Fruit fly (Drosophila melanogaster) whole organism, embryonic: ENCODE measurements around the gene Pdcd4.

Experiments
- CG10462 ChIP-seq: fragments of 200-800 bp; sonication (Bioruptor generic); optimal IDR thresholded peaks from 2 replicates; lab custom pipeline; 2016; ENCODE audit warnings: missing biosample characterization, missing genetic modification characterization
- CG10565 ChIP-seq: fragments of 200-800 bp; sonication (Bioruptor generic); optimal IDR thresholded peaks from 3 replicates; lab custom pipeline; 2016; ENCODE audit warnings: missing biosample characterization, mild to moderate bottlenecking, missing genetic modification characterization
- CG11247 ChIP-seq: fragments of 200-800 bp; sonication (Bioruptor generic); IDR thresholded peaks from 2 replicates; pipeline ENCODE4 v1.3.6; 2022; ENCODE audit warnings: missing biosample characterization, missing genetic modification characterization
- CG12155 ChIP-seq: fragments of 200-800 bp; sonication (Bioruptor generic); optimal IDR thresholded peaks from 3 replicates; lab custom pipeline; 2016; ENCODE audit warnings: missing biosample characterization, missing genetic modification characterization
- CG12236 ChIP-seq: fragments of 200-800 bp; sonication (Bioruptor generic); optimal IDR thresholded peaks from 2 replicates; lab custom pipeline; 2016; ENCODE audit warnings: missing biosample characterization, missing genetic modification characterization
- CG12299 ChIP-seq: fragments of 200-800 bp; sonication (Bioruptor generic); optimal IDR thresholded peaks from 2 replicates; lab custom pipeline; 2018; ENCODE audit warnings: missing biosample characterization, mild to moderate bottlenecking, missing genetic modification characterization
- CG13624 ChIP-seq: fragments of 200-800 bp; sonication (Bioruptor generic); optimal IDR thresholded peaks from 2 replicates; lab custom pipeline; 2016; ENCODE audit warnings: missing biosample characterization, missing genetic modification characterization
- CG15479 ChIP-seq: fragments of 200-800 bp; sonication (Bioruptor generic); optimal IDR thresholded peaks from 3 replicates; lab custom pipeline; 2019; ENCODE audit warnings: missing biosample characterization, mild to moderate bottlenecking, missing genetic modification characterization, moderate library complexity
- CG17359 ChIP-seq: fragments of 200-800 bp; sonication (Bioruptor generic); optimal IDR thresholded peaks from 3 replicates; lab custom pipeline; 2018; ENCODE audit warnings: missing biosample characterization, mild to moderate bottlenecking, missing genetic modification characterization, moderate library complexity
- CG18011 ChIP-seq: fragments of 200-800 bp; sonication (Bioruptor generic); optimal IDR thresholded peaks from 2 replicates; lab custom pipeline; 2017; ENCODE audit warnings: missing biosample characterization, missing genetic modification characterization, mild to moderate bottlenecking, moderate library complexity, missing genotype
- CG1832 ChIP-seq: fragments of 200-800 bp; sonication (Bioruptor generic); optimal IDR thresholded peaks from 2 replicates; lab custom pipeline; 2017; ENCODE audit warnings: missing biosample characterization, mild to moderate bottlenecking, missing genetic modification characterization, inconsistent platforms
- CG2116 ChIP-seq: fragments of 200-800 bp; sonication (Bioruptor generic); optimal IDR thresholded peaks from 3 replicates; lab custom pipeline; 2018; ENCODE audit warnings: missing biosample characterization, mild to moderate bottlenecking, missing genetic modification characterization
- CG2678 ChIP-seq: fragments of 200-800 bp; sonication (Bioruptor generic); optimal IDR thresholded peaks from 3 replicates; lab custom pipeline; 2019; ENCODE audit warnings: missing biosample characterization, mild to moderate bottlenecking, missing genetic modification characterization, moderate library complexity
- CG32532 ChIP-seq: fragments of 200-800 bp; sonication (Bioruptor generic); IDR thresholded peaks from 2 replicates; pipeline ENCODE4 v1.3.6; 2022; ENCODE audit warnings: missing biosample characterization, missing genetic modification characterization
- CG42726 ChIP-seq: fragments of 200-800 bp; sonication (Bioruptor generic); IDR thresholded peaks from 2 replicates; pipeline ENCODE4 v1.3.6; 2022; ENCODE audit warnings: missing biosample characterization, missing genetic modification characterization; ENCODE audit not compliant: partially characterized antibody
- CG4282 ChIP-seq: fragments of 200-800 bp; sonication (Bioruptor generic); optimal IDR thresholded peaks from 2 replicates; lab custom pipeline; 2016; ENCODE audit warnings: missing biosample characterization, missing genetic modification characterization
- CG4854 ChIP-seq: fragments of 200-800 bp; sonication (Bioruptor generic); optimal IDR thresholded peaks from 2 replicates; lab custom pipeline; 2016; ENCODE audit warnings: missing biosample characterization, missing genetic modification characterization, inconsistent platforms
- CG6175 ChIP-seq: fragments of 200-800 bp; sonication (Bioruptor generic); IDR thresholded peaks from 3 replicates; pipeline ENCODE4 v1.3.6; 2022; ENCODE audit warnings: missing biosample characterization, missing genetic modification characterization
- CG7357 ChIP-seq: fragments of 200-800 bp; sonication (Bioruptor generic); IDR thresholded peaks from 3 replicates; pipeline ENCODE4 v1.3.6; 2022; ENCODE audit warnings: missing biosample characterization, missing genetic modification characterization
- CG8089 ChIP-seq: fragments of 200-800 bp; sonication (Bioruptor generic); optimal IDR thresholded peaks from 3 replicates; lab custom pipeline; 2016; ENCODE audit warnings: missing biosample characterization, missing genetic modification characterization
- CG9609 ChIP-seq: fragments of 200-800 bp; sonication (Bioruptor generic); optimal IDR thresholded peaks from 3 replicates; lab custom pipeline; 2016; ENCODE audit warnings: missing biosample characterization, missing genetic modification characterization
- Deaf1 ChIP-seq: fragments of 200-800 bp; optimal IDR thresholded peaks from 3 replicates; lab custom pipeline; 2019; ENCODE audit warnings: missing biosample characterization, mild to moderate bottlenecking, missing genetic modification characterization, moderate library complexity
- Dip2 ChIP-seq: fragments of 200-800 bp; sonication (Bioruptor generic); IDR thresholded peaks from 2 replicates; pipeline ENCODE4 v1.3.6; 2022; ENCODE audit warnings: missing biosample characterization, missing genetic modification characterization
- Dip3 ChIP-seq: fragments of 200-800 bp; sonication (Bioruptor generic); optimal IDR thresholded peaks from 3 replicates; lab custom pipeline; 2016; ENCODE audit warnings: missing biosample characterization, missing genetic modification characterization
- Dp ChIP-seq: fragments of 200-800 bp; sonication (Bioruptor generic); optimal IDR thresholded peaks from 2 replicates; lab custom pipeline; 2018; ENCODE audit warnings: missing biosample characterization, mild to moderate bottlenecking, missing genetic modification characterization, moderate library complexity
- E2f1 ChIP-seq: fragments of 200-800 bp; sonication (Bioruptor generic); IDR thresholded peaks from 2 replicates; pipeline ENCODE4 v1.3.6; 2022; ENCODE audit warnings: missing biosample characterization, missing genetic modification characterization
- H15 ChIP-seq: fragments of 200-800 bp; sonication (Bioruptor generic); IDR thresholded peaks from 3 replicates; pipeline ENCODE4 v1.3.6; 2022; ENCODE audit warnings: missing biosample characterization, missing genetic modification characterization
- H2.0 ChIP-seq: fragments of 200-800 bp; sonication (Bioruptor generic); IDR thresholded peaks from 2 replicates; pipeline ENCODE4 v1.3.6; 2022; ENCODE audit warnings: missing biosample characterization, missing genetic modification characterization
- HLHmδ ChIP-seq: fragments of 200-800 bp; sonication (Bioruptor generic); optimal IDR thresholded peaks from 2 replicates; lab custom pipeline; 2018; ENCODE audit warnings: missing biosample characterization, mild to moderate bottlenecking, missing genetic modification characterization, moderate library complexity
- Lpt ChIP-seq: fragments of >200 bp; optimal IDR thresholded peaks from 2 replicates; lab custom pipeline; 2018; ENCODE audit warnings: missing biosample characterization, missing genetic modification characterization
- MESR4 ChIP-seq: fragments of 200-800 bp; sonication (Bioruptor generic); optimal IDR thresholded peaks from 2 replicates; lab custom pipeline; 2018; ENCODE audit warnings: missing biosample characterization, mild to moderate bottlenecking, missing genetic modification characterization, moderate library complexity
- Max ChIP-seq: fragments of 200-800 bp; sonication (Bioruptor generic); optimal IDR thresholded peaks from 2 replicates; lab custom pipeline; 2016; ENCODE audit warnings: missing biosample characterization, mild to moderate bottlenecking, missing genetic modification characterization
- Meics ChIP-seq: fragments of 200-800 bp; sonication (Bioruptor generic); optimal IDR thresholded peaks from 2 replicates; lab custom pipeline; 2017; ENCODE audit warnings: missing biosample characterization, mild to moderate bottlenecking, missing genetic modification characterization
- NFAT ChIP-seq: fragments of 200-800 bp; sonication (Bioruptor generic); IDR thresholded peaks from 2 replicates; pipeline ENCODE4 v1.3.6; 2022; ENCODE audit warnings: missing biosample characterization, missing genetic modification characterization
- Scr ChIP-seq: fragments of 200-800 bp; sonication (Bioruptor generic); IDR thresholded peaks from 2 replicates; pipeline ENCODE4 v1.3.6; 2022; ENCODE audit warnings: missing biosample characterization, missing genetic modification characterization; ENCODE audit not compliant: partially characterized antibody
- Sox100B ChIP-seq: fragments of 200-800 bp; sonication (Bioruptor generic); optimal IDR thresholded peaks from 3 replicates; lab custom pipeline; 2018; ENCODE audit warnings: missing biosample characterization, mild to moderate bottlenecking, missing genetic modification characterization
- Spps ChIP-seq: fragments of 200-800 bp; sonication (Bioruptor generic); optimal IDR thresholded peaks from 2 replicates; lab custom pipeline; 2018; ENCODE audit warnings: missing biosample characterization, mild to moderate bottlenecking, missing genetic modification characterization
- TFAM ChIP-seq: fragments of 200-800 bp; sonication (Bioruptor generic); optimal IDR thresholded peaks from 2 replicates; lab custom pipeline; 2017; ENCODE audit warnings: missing biosample characterization, missing genetic modification characterization, inconsistent platforms
- aop ChIP-seq: fragments of 200-800 bp; sonication (Bioruptor generic); IDR thresholded peaks from 2 replicates; pipeline ENCODE4 v1.3.6; 2022; ENCODE audit warnings: missing biosample characterization, missing genetic modification characterization
- ash1 ChIP-seq: fragments of 200-800 bp; sonication (Bioruptor generic); optimal IDR thresholded peaks from 2 replicates; lab custom pipeline; 2018; ENCODE audit warnings: missing biosample characterization, mild to moderate bottlenecking, missing genetic modification characterization
- en ChIP-seq: fragments of 200-800 bp; sonication (Bioruptor generic); optimal IDR thresholded peaks from 2 replicates; lab custom pipeline; 2016; ENCODE audit warnings: missing biosample characterization, missing genetic modification characterization
- fd102C ChIP-seq: fragments of 200-800 bp; sonication (Bioruptor generic); optimal IDR thresholded peaks from 2 replicates; lab custom pipeline; 2018; ENCODE audit warnings: missing biosample characterization, mild to moderate bottlenecking, missing genetic modification characterization, moderate library complexity
- her ChIP-seq: fragments of 200-800 bp; sonication (Bioruptor generic); optimal IDR thresholded peaks from 2 replicates; lab custom pipeline; 2016; ENCODE audit warnings: missing biosample characterization, missing genetic modification characterization
- prd ChIP-seq, 3 experiments: fragments of >200 bp in 2 of 3; fragments of 200-800 bp in 1 of 3; sonication (Bioruptor generic) in 1 of 3; optimal IDR thresholded peaks in 2 of 3; IDR thresholded peaks in 1 of 3; 2 replicates in 2 of 3; 3 replicates in 1 of 3; pipeline versions ENCODE4 v1.3.6 to Lab custom; 2017 to 2022; ENCODE audit warnings: missing biosample characterization in 1 of 3, missing genetic modification characterization in 1 of 3
- pros ChIP-seq: fragments of 200-800 bp; sonication (Bioruptor generic); optimal IDR thresholded peaks from 3 replicates; lab custom pipeline; 2019; ENCODE audit warnings: missing biosample characterization, mild to moderate bottlenecking, missing genetic modification characterization, moderate library complexity
- sima ChIP-seq: fragments of 200-800 bp; sonication (Bioruptor generic); optimal IDR thresholded peaks from 2 replicates; lab custom pipeline; 2016; ENCODE audit warnings: missing biosample characterization, missing genetic modification characterization
- so ChIP-seq: fragments of 200-800 bp; sonication (Bioruptor generic); IDR thresholded peaks from 3 replicates; pipeline ENCODE4 v1.3.6; 2022; ENCODE audit warnings: missing biosample characterization, missing genetic modification characterization
- ttk ChIP-seq: fragments of 200-800 bp; sonication (Bioruptor generic); IDR thresholded peaks from 2 replicates; pipeline ENCODE4 v2.1.2; 2022; ENCODE audit warnings: missing biosample characterization, missing genetic modification characterization
- tup ChIP-seq: fragments of 200-800 bp; sonication (Bioruptor generic); optimal IDR thresholded peaks from 2 replicates; lab custom pipeline; 2016; ENCODE audit warnings: missing biosample characterization, mild to moderate bottlenecking, missing genetic modification characterization, moderate library complexity
- usp ChIP-seq: fragments of >200 bp; optimal IDR thresholded peaks from 2 replicates; lab custom pipeline; 2017; ENCODE audit warnings: missing biosample characterization, missing genetic modification characterization

Gene Pdcd4

DNA sequence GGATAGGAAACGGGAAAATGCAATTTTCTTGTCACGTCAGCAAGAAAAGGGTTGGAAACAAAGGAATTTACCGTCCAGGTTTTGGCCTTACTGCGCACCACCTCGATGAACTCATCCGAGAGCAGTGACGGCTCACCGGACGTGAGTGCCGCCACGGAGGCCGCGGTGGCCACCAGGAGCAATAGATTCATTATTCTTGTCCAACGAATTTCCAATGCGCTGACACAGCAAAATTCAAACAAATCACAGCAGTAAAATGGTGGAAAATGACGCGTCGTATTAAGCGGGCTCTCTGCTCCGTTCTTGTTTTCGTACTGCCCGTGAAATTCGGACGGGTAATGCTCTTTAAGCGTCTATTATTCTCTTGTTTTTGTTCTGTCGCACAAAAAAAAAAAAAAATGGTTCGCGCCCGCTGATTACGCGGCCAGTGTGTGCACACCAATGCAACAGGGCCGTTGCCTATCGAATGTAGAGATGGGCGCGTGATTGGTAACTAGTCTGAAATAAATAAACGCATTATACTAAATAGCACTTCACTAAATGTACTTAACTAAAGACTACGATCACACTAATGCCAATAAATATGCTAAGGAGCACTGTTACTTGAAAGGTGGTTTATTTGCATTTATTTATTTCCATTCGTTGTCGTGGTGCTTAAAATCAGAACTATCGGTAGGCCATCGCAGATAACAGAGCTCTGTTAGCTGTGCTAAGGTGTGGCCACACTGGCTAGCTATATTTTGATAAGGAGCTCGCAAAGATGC is 26.7 kb upstream of the Pdcd4 start, which contains the start of the genes CtsB and amrt (continued):
- TF ChIP-seq CG7357 (GFP tag; lab: Robert Waterston, UW) (no peak), Spps (tag; lab: Kevin White, UChicago) (no peak), H2.0 (no peak), CG1832 (GFP tag; lab: Kevin White, UChicago) (no peak), Scr (GFP tag; lab: Robert Waterston, UW) (peak; percentile 89), Sox100B (GFP tag; lab: Kevin White, UChicago) (no peak), CG11247 (GFP tag; lab: Robert Waterston, UW) (no peak), NFAT (GFP tag; lab: Robert Waterston, UW) (no peak), Deaf1 (tag; lab: Kevin White, UChicago) (no peak), CG18011 (GFP tag; lab: Kevin White, UChicago) (no peak), CG6175 (no peak), Lpt (GFP tag; lab: Kevin White, UChicago) (no peak), pros (GFP tag; lab: Kevin White, UChicago) (no peak), CG4854 (GFP tag; lab: Kevin White, UChicago) (peak; percentile 12), CG12155 (GFP tag; lab: Kevin White, UChicago) (peak; percentile 32), CG10565 (no peak), CG42726 (GFP tag; lab: Robert Waterston, UW) (0 out of 2 replicates have a peak, but pooled peaks have one; percentile 29), H15 (GFP tag; lab: Robert Waterston, UW) (no peak), Meics (GFP tag; lab: Kevin White, UChicago) (peak; percentile 30), aop (GFP tag; lab: Robert Waterston, UW) (no peak), CG13624 (GFP tag; lab: Kevin White, UChicago) (peak; percentile 62), Dp (peak; percentile 45), TFAM (GFP tag; lab: Kevin White, UChicago) (no peak), prd (optimal IDR thresholded peaks at IDR 0.05; lab: Kevin White, UChicago) (no peak), prd (GFP tag; IDR thresholded peaks at IDR 0.05; lab: Robert Waterston, UW) (peak; percentile 52; the same call in 1 of the 3 replicates), E2f1 (GFP tag; lab: Robert Waterston, UW) (no peak), CG17359 (tag; lab: Kevin White, UChicago) (peak; percentile 85), ash1 (no peak), so (GFP tag; lab: Robert Waterston, UW) (no peak), Dip3 (GFP tag; lab: Kevin White, UChicago) (peak; percentile 38), CG32532 (GFP tag; lab: Robert Waterston, UW) (peak; percentile 42; the same call in 1 of the 2 replicates), CG12299 (tag; lab: Kevin White, UChicago) (no peak), en (no peak), CG10462 (GFP tag; lab: Kevin White, UChicago) (no peak), her (GFP tag; lab: Kevin White, UChicago) (peak; percentile 37), Max (GFP tag; lab: Kevin White, UChicago) (peak; percentile 39), Dip2 (no peak), usp (GFP tag; lab: Kevin White, UChicago) (no peak), CG8089 (GFP tag; lab: Kevin White, UChicago) (peak; percentile 46), MESR4 (GFP tag; lab: Kevin White, UChicago) (peak; percentile 30), HLHmδ (GFP tag; lab: Kevin White, UChicago) (no peak), sima (GFP tag; lab: Kevin White, UChicago) (no peak), ttk (GFP tag; lab: Robert Waterston, UW) (no peak), CG9609 (GFP tag; lab: Kevin White, UChicago) (peak; percentile 18), CG4282 (GFP tag; lab: Kevin White, UChicago) (no peak), CG15479 (GFP tag; lab: Kevin White, UChicago) (no peak), CG2678 (tag; lab: Kevin White, UChicago) (peak; percentile 60), CG12236 (no peak), tup (GFP tag; lab: Kevin White, UChicago) (no peak), fd102C (GFP tag; lab: Kevin White, UChicago) (no peak), CG2116 (GFP tag; lab: Kevin White, UChicago) (peak; percentile 49)
